Fruit fly (Drosophila melanogaster): Measurements from ENCODE around the gene CG18223.

Gene CG18223

DNA sequence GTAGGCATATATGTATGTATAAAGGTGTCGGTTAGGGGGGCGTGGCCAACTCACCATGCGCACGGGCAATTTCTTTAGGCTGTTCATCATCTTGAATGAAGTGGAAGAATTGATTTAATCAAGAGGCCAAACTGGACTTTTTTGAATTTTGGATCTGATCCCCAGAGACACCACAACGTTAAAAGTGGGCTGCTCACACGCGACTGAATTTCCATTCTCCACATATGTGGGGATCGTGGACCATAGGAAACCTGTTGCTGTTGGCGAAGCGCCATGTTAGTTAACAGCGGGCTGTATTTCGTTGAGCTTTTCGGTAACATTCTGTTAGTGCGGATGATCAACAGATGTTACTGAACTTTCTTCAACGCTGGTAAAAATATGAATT, 22.0 kb downstream of the CG18223 start, which contains the start of gene CG3902 (continued):
- peak; percentile 6 for TF ChIP-seq nom (GFP tag; optimal IDR thresholded peaks at IDR 0.05)
- peak; percentile 19 for TF ChIP-seq CG3065 (GFP tag; optimal IDR thresholded peaks at IDR 0.05)
- TF ChIP-seq Fer1 (GFP tag; optimal IDR thresholded peaks at IDR 0.05) = peak; percentile 61
- peak; percentile 18 for TF ChIP-seq Max (GFP tag; optimal IDR thresholded peaks at IDR 0.05)
- no peak for TF ChIP-seq CG2116 (GFP tag; optimal IDR thresholded peaks at IDR 0.05)
- no peak for TF ChIP-seq da (GFP tag; optimal IDR thresholded peaks at IDR 0.05)
- no peak for TF ChIP-seq Spps (tag; optimal IDR thresholded peaks at IDR 0.05)
- peak; percentile 33 for TF ChIP-seq fd64A (GFP tag; optimal IDR thresholded peaks at IDR 0.05)
- TF ChIP-seq lilli (GFP tag; optimal IDR thresholded peaks at IDR 0.05) = peak; percentile 70
- peak; percentile 3 for TF ChIP-seq NfI (GFP tag; optimal IDR thresholded peaks at IDR 0.05)
- no peak for TF ChIP-seq CG12391 (tag; optimal IDR thresholded peaks at IDR 0.05)
- no peak for TF ChIP-seq CG7745 (tag; optimal IDR thresholded peaks at IDR 0.05)
- no peak for TF ChIP-seq bcd (GFP tag; optimal IDR thresholded peaks at IDR 0.05)
- no peak for TF ChIP-seq cad (GFP tag; optimal IDR thresholded peaks at IDR 0.05)
- TF ChIP-seq CG8388 (GFP tag; optimal IDR thresholded peaks at IDR 0.05) = no peak
- peak; percentile 5; the same call in 1 of the 2 replicates for TF ChIP-seq CG13287 (GFP tag; IDR thresholded peaks at IDR 0.05; ENCODE audit: partially characterized antibody)
- TF ChIP-seq CG12155 (GFP tag; optimal IDR thresholded peaks at IDR 0.05) = no peak
- peak; percentile 59; the same call in 1 of the 2 replicates for TF ChIP-seq Bgb (GFP tag; IDR thresholded peaks at IDR 0.05; ENCODE audit: partially characterized antibody)
- TF ChIP-seq GATAe (GFP tag; conservative IDR thresholded peaks at IDR 0.05) = no peak
- no peak for TF ChIP-seq CG10462 (GFP tag; optimal IDR thresholded peaks at IDR 0.05)
- no peak for TF ChIP-seq zen (tag; optimal IDR thresholded peaks at IDR 0.05)
- no peak for TF ChIP-seq zen2 (GFP tag; IDR thresholded peaks at IDR 0.05; ENCODE audit: partially characterized antibody)
- TF ChIP-seq ttk (GFP tag; IDR thresholded peaks at IDR 0.05) = no peak
- peak; percentile 55 for TF ChIP-seq ftz-f1 (GFP tag; optimal IDR thresholded peaks at IDR 0.05)
- peak; percentile 32 for TF ChIP-seq lbe (GFP tag; optimal IDR thresholded peaks at IDR 0.05)
- TF ChIP-seq chif (GFP tag; optimal IDR thresholded peaks at IDR 0.05) = no peak
- TF ChIP-seq jing (GFP tag; optimal IDR thresholded peaks at IDR 0.05) = no peak
- no peak for TF ChIP-seq CG10959 (GFP tag; IDR thresholded peaks at IDR 0.05)
- TF ChIP-seq btn (GFP tag; optimal IDR thresholded peaks at IDR 0.05) = no peak
- TF ChIP-seq insv (GFP tag; optimal IDR thresholded peaks at IDR 0.05) = no peak
- TF ChIP-seq CG2199 (GFP tag; IDR thresholded peaks at IDR 0.05) = no peak
- TF ChIP-seq pnt (GFP tag; optimal IDR thresholded peaks at IDR 0.05) = no peak
- TF ChIP-seq Adf1 (GFP tag; IDR thresholded peaks at IDR 0.05) = peak; percentile 22; the same call in 1 of the 2 replicates
- TF ChIP-seq HLH4C (GFP tag; IDR thresholded peaks at IDR 0.05; ENCODE audit: partially characterized antibody) = no peak
- TF ChIP-seq maf-S (GFP tag; optimal IDR thresholded peaks at IDR 0.05) = no peak
- no peak for TF ChIP-seq CG32767 (GFP tag; IDR thresholded peaks at IDR 0.05)
- TF ChIP-seq D19A (tag; optimal IDR thresholded peaks at IDR 0.05) = no peak
- TF ChIP-seq klu (GFP tag; IDR thresholded peaks at IDR 0.05) = no peak
- TF ChIP-seq gsb-n (tag; optimal IDR thresholded peaks at IDR 0.05) = no peak
- no peak for TF ChIP-seq tll (GFP tag; optimal IDR thresholded peaks at IDR 0.05)
- no peak for TF ChIP-seq Gsc (GFP tag; IDR thresholded peaks at IDR 0.05)
- no peak for TF ChIP-seq Nf-YA (GFP tag; IDR thresholded peaks at IDR 0.05)
- no peak for TF ChIP-seq chn (GFP tag; optimal IDR thresholded peaks at IDR 0.05)
- TF ChIP-seq CG6765 (GFP tag; optimal IDR thresholded peaks at IDR 0.05) = peak; percentile 43
- TF ChIP-seq Chrac-16 (GFP tag; optimal IDR thresholded peaks at IDR 0.05) = no peak
- no peak for TF ChIP-seq CG3163 (GFP tag; optimal IDR thresholded peaks at IDR 0.05)
- TF ChIP-seq toy (GFP tag; IDR thresholded peaks at IDR 0.05) = no peak
- no peak for TF ChIP-seq jumu (GFP tag; optimal IDR thresholded peaks at IDR 0.05)
- no peak for TF ChIP-seq ap (GFP tag; IDR thresholded peaks at IDR 0.05)
- TF ChIP-seq CG10431 (GFP tag; optimal IDR thresholded peaks at IDR 0.05) = no peak
- peak; percentile 98 for TF ChIP-seq kah (GFP tag; optimal IDR thresholded peaks at IDR 0.05)
- TF ChIP-seq gro (GFP tag; optimal IDR thresholded peaks at IDR 0.05) = peak; percentile 56
